Worm (Caenorhabditis elegans) whole organism, late embryonic: ENCODE results near the gene hsp-17.

ENCODE experiments used
- C08G9.2 ChIP-seq: sonication (generic microtip); optimal IDR thresholded peaks from 2 replicates; lab custom pipeline; 2016; ENCODE audit warnings: mild to moderate bottlenecking, missing genetic modification characterization, moderate library complexity, missing compliant biosample characterization
- F13H6.1 ChIP-seq: sonication (generic microtip); optimal IDR thresholded peaks from 2 replicates; lab custom pipeline; 2016; ENCODE audit warnings: missing genetic modification characterization, missing compliant biosample characterization
- K02D7.2 ChIP-seq: sonication (generic microtip); optimal IDR thresholded peaks from 2 replicates; lab custom pipeline; 2017; ENCODE audit warnings: mild to moderate bottlenecking, missing genetic modification characterization, missing compliant biosample characterization
- T23F11.4 ChIP-seq: fragments of 200-800 bp; sonication (Bioruptor generic); optimal IDR thresholded peaks from 2 replicates; lab custom pipeline; 2018; ENCODE audit warnings: mild to moderate bottlenecking, missing genetic modification characterization, missing compliant biosample characterization
- Y22D7AL.16 ChIP-seq: sonication (generic microtip); optimal IDR thresholded peaks from 2 replicates; lab custom pipeline; 2016; ENCODE audit warnings: missing genetic modification characterization, missing compliant biosample characterization
- ama-1 ChIP-seq: fragments of 150-350 bp; optimal IDR thresholded peaks from 2 replicates; lab custom pipeline; 2014
- ceh-19 ChIP-seq: fragments of 200-800 bp; sonication (Bioruptor generic); optimal IDR thresholded peaks from 2 replicates; lab custom pipeline; 2018; ENCODE audit warnings: mild to moderate bottlenecking, missing genetic modification characterization, missing compliant biosample characterization
- ceh-24 ChIP-seq: sonication (generic microtip); optimal IDR thresholded peaks from 2 replicates; lab custom pipeline; 2016; ENCODE audit warnings: mild to moderate bottlenecking, missing genetic modification characterization, missing compliant biosample characterization
- ceh-45 ChIP-seq: fragments of 200-800 bp; sonication (Bioruptor generic); IDR thresholded peaks from 2 replicates; pipeline ENCODE4 v1.3.6; 2022; ENCODE audit warnings: missing genetic modification reagents, missing genetic modification characterization, missing compliant biosample characterization
- ceh-6 ChIP-seq: fragments of 200-800 bp; sonication (Bioruptor generic); optimal IDR thresholded peaks from 2 replicates; lab custom pipeline; 2018; ENCODE audit warnings: mild to moderate bottlenecking, missing genetic modification characterization, missing compliant biosample characterization
- ceh-9 ChIP-seq: sonication (generic microtip); optimal IDR thresholded peaks from 2 replicates; lab custom pipeline; 2016; ENCODE audit warnings: mild to moderate bottlenecking, missing genetic modification characterization, inconsistent platforms, missing compliant biosample characterization
- elt-2 ChIP-seq: sonication (generic microtip); optimal IDR thresholded peaks from 2 replicates; lab custom pipeline; 2016; ENCODE audit warnings: missing genetic modification reagents, missing genetic modification characterization, missing compliant biosample characterization
- eyg-1 ChIP-seq: sonication (generic microtip); optimal IDR thresholded peaks from 2 replicates; lab custom pipeline; 2016; ENCODE audit warnings: missing genotype, missing genetic modification characterization, missing compliant biosample characterization
- fkh-10 ChIP-seq: fragments of 150-350 bp; optimal IDR thresholded peaks from 2 replicates; lab custom pipeline; 2014; ENCODE audit warnings: missing biosample characterization, missing genetic modification reagents, missing genetic modification characterization
- fkh-6 ChIP-seq: sonication (generic microtip); optimal IDR thresholded peaks from 2 replicates; lab custom pipeline; 2016; ENCODE audit warnings: missing genetic modification characterization, missing compliant biosample characterization
- gmeb-2 ChIP-seq: sonication (generic microtip); optimal IDR thresholded peaks from 2 replicates; lab custom pipeline; 2016; ENCODE audit warnings: missing genetic modification characterization, inconsistent platforms, missing compliant biosample characterization
- hlh-15 ChIP-seq: sonication (generic microtip); optimal IDR thresholded peaks from 2 replicates; lab custom pipeline; 2016; ENCODE audit warnings: missing genetic modification characterization, missing compliant biosample characterization
- hlh-30 ChIP-seq: sonication (generic microtip); optimal IDR thresholded peaks from 2 replicates; lab custom pipeline; 2017; ENCODE audit warnings: antibody characterized with exemption, missing genetic modification characterization, missing compliant biosample characterization; ENCODE audit not compliant: insufficient read depth
- hlh-6 ChIP-seq: sonication (generic microtip); optimal IDR thresholded peaks from 2 replicates; lab custom pipeline; 2016; ENCODE audit warnings: missing genotype, missing genetic modification characterization, missing compliant biosample characterization
- hlh-8 ChIP-seq: sonication (generic microtip); optimal IDR thresholded peaks from 2 replicates; lab custom pipeline; 2016; ENCODE audit warnings: missing genotype, missing genetic modification characterization, missing compliant biosample characterization
- lin-11 ChIP-seq: fragments of 200-800 bp; sonication (Bioruptor generic); optimal IDR thresholded peaks from 2 replicates; lab custom pipeline; 2018; ENCODE audit warnings: mild to moderate bottlenecking, missing genetic modification characterization, missing compliant biosample characterization
- mec-3 ChIP-seq: sonication (generic microtip); optimal IDR thresholded peaks from 2 replicates; lab custom pipeline; 2016; ENCODE audit warnings: borderline replicate concordance, missing genetic modification characterization, missing compliant biosample characterization
- nfya-1 ChIP-seq: sonication (generic microtip); optimal IDR thresholded peaks from 2 replicates; lab custom pipeline; 2017; ENCODE audit warnings: missing genetic modification characterization, mild to moderate bottlenecking, missing compliant biosample characterization, antibody characterized with exemption, moderate library complexity
- nhr-11 ChIP-seq: fragments of 150-350 bp; optimal IDR thresholded peaks from 2 replicates; lab custom pipeline; 2014; ENCODE audit warnings: missing biosample characterization, missing genetic modification characterization
- npax-4 ChIP-seq: sonication (generic microtip); optimal IDR thresholded peaks from 2 replicates; lab custom pipeline; 2016; ENCODE audit warnings: missing genetic modification characterization, missing compliant biosample characterization
- odd-2 ChIP-seq: sonication (generic microtip); optimal IDR thresholded peaks from 2 replicates; lab custom pipeline; 2017; ENCODE audit warnings: antibody characterized with exemption, mild to moderate bottlenecking, missing genetic modification characterization, missing compliant biosample characterization
- pat-9 ChIP-seq: fragments of 200-800 bp; sonication (Bioruptor generic); optimal IDR thresholded peaks from 2 replicates; lab custom pipeline; 2018; ENCODE audit warnings: mild to moderate bottlenecking, missing genetic modification characterization, moderate library complexity, missing compliant biosample characterization
- pax-1 ChIP-seq: fragments of 150-350 bp; optimal IDR thresholded peaks from 2 replicates; lab custom pipeline; 2014; ENCODE audit warnings: missing biosample characterization, missing genetic modification characterization
- pha-2 ChIP-seq: sonication (generic microtip); optimal IDR thresholded peaks from 2 replicates; lab custom pipeline; 2017; ENCODE audit warnings: mild to moderate bottlenecking, missing genetic modification characterization, missing compliant biosample characterization
- pqm-1 ChIP-seq: sonication (generic microtip); optimal IDR thresholded peaks from 2 replicates; lab custom pipeline; 2016; ENCODE audit warnings: missing genetic modification characterization, missing compliant biosample characterization
- sox-2 ChIP-seq: fragments of 200-800 bp; sonication (Bioruptor generic); IDR thresholded peaks from 2 replicates; pipeline ENCODE4 v1.3.6; 2022; ENCODE audit warnings: missing genetic modification reagents, missing genetic modification characterization, missing compliant biosample characterization
- syd-9 ChIP-seq: sonication (generic microtip); optimal IDR thresholded peaks from 2 replicates; lab custom pipeline; 2016; ENCODE audit warnings: mild to moderate bottlenecking, missing genetic modification characterization, moderate library complexity, missing compliant biosample characterization
- tbx-2 ChIP-seq: sonication (generic microtip); optimal IDR thresholded peaks from 2 replicates; lab custom pipeline; 2016; ENCODE audit warnings: missing genetic modification characterization, missing compliant biosample characterization
- ttx-3 ChIP-seq: sonication (generic microtip); optimal IDR thresholded peaks from 2 replicates; lab custom pipeline; 2016; ENCODE audit warnings: missing genetic modification reagents, missing genetic modification characterization, missing compliant biosample characterization
- unc-3 ChIP-seq, 2 experiments: fragments of 200-800 bp in 1 of 2; sonication (Bioruptor generic) in 1 of 2; sonication (generic microtip) in 1 of 2; conservative IDR thresholded peaks in 1 of 2; optimal IDR thresholded peaks in 1 of 2; 2 replicates each; pipeline versions ENCODE4 v1.3.6 to Lab custom; 2016 to 2022; ENCODE audit warnings: missing compliant biosample characterization in 2 of 2, missing genetic modification characterization in 2 of 2, missing genetic modification reagents in 1 of 2
- unc-86 ChIP-seq: sonication (generic microtip); optimal IDR thresholded peaks from 2 replicates; lab custom pipeline; 2016; ENCODE audit warnings: missing genetic modification characterization, missing compliant biosample characterization
- zip-5 ChIP-seq: sonication (generic microtip); optimal IDR thresholded peaks from 2 replicates; lab custom pipeline; 2016; ENCODE audit warnings: missing genetic modification characterization, missing compliant biosample characterization

hsp-17 gene

ce11 chrV:8403916-8404315 lies 18.2 kb upstream of the hsp-17 start:
- TF ChIP-seq elt-2 (tag; lab: Kevin White, UChicago): peak; percentile 7
- no peak for TF ChIP-seq syd-9

DNA sequence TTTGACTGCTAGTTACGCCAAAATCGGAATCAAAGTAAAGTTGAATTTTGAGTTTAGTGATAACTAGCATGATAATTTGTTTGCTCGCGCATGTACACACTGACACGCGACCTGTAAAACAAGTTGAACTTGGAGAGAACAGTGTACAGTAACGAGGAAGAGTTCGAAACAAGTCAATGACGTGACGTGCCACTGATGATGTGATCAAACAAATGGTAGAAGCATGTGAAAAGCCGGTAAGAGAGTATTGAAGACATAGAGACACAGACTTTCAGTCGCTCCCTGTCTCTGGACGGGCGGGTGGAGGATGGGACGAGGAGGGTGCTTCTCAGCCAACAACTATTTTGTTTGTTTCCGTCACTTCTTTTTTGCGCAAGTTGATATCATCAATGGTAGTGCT lies 17.4 kb upstream of the hsp-17 start:
- TF ChIP-seq odd-2: no peak
- no peak for TF ChIP-seq unc-86 (tag; lab: Kevin White, UChicago)
- no peak for TF ChIP-seq eyg-1 (tag; lab: Kevin White, UChicago)
- TF ChIP-seq Y22D7AL.16 (tag; lab: Kevin White, UChicago): no peak
- TF ChIP-seq nhr-11 (tag; lab: Kevin White, UChicago): no peak
- no peak for TF ChIP-seq hlh-30
- no peak for TF ChIP-seq hlh-15 (tag; lab: Kevin White, UChicago)

ce11 chrV:8402392-8402791 lies 16.7 kb upstream of the hsp-17 start, which contains the start of gene F52E1.9:
Gene F52E1.9, minus strand, starts transcription at chrV:8402669.
- TF ChIP-seq hlh-6 (tag; lab: Kevin White, UChicago): no peak
- no peak for TF ChIP-seq ceh-9
- TF ChIP-seq lin-11 (tag; lab: Kevin White, UChicago): no peak
- TF ChIP-seq npax-4 (tag; lab: Kevin White, UChicago): no peak

- TF ChIP-seq K02D7.2 (tag; lab: Kevin White, UChicago) (no peak), pqm-1 (tag; lab: Kevin White, UChicago) (no peak), zip-5 (no peak), hlh-30 (no peak), ceh-24 (tag; lab: Kevin White, UChicago) (no peak), gmeb-2 (tag; lab: Kevin White, UChicago) (no peak), C08G9.2 (no peak)
These were observed 15.5 kb upstream of the hsp-17 start for ce11 chrV:8401267-8401666.

DNA sequence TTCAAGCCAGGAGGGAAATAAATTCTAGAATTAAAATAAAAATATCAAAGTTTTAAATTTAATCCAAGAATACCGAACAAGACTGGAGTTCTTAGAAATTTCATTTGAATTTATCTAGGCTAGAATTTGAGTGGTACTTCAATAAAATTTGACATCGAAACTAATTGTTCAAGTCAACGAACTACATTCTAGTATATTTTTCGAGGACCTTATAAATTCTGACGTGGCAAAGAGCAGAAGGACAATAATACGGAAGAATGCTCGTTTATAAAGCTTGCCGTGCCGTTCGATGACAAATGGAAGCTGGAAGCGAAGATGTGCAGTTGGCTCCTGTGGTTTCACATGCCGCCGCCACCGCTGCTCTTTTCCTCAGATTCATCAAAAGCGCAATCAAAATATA lies 15.1 kb upstream of the hsp-17 start:
- no peak for TF ChIP-seq K02D7.2 (tag; lab: Kevin White, UChicago)
- no peak for TF ChIP-seq ceh-6
- TF ChIP-seq hlh-15 (tag; lab: Kevin White, UChicago): no peak
- no peak for TF ChIP-seq ceh-19
- TF ChIP-seq ttx-3 (tag; lab: Kevin White, UChicago): no peak
- no peak for TF ChIP-seq pax-1 (tag; lab: Kevin White, UChicago)
- no peak for TF ChIP-seq T23F11.4 (GFP tag; lab: Kevin White, UChicago)
- no peak for TF ChIP-seq pat-9 (tag; lab: Kevin White, UChicago)
- TF ChIP-seq unc-3 (GFP tag; conservative IDR thresholded peaks at IDR 0.05; lab: Robert Waterston, UW): no peak
- TF ChIP-seq unc-3 (tag; optimal IDR thresholded peaks at IDR 0.05; lab: Kevin White, UChicago): no peak
- no peak for TF ChIP-seq syd-9
- TF ChIP-seq hlh-6 (tag; lab: Kevin White, UChicago): no peak
- TF ChIP-seq ama-1 (lab: Kevin White, UChicago): no peak
- TF ChIP-seq fkh-6 (tag; lab: Kevin White, UChicago): no peak
- no peak for TF ChIP-seq sox-2 (GFP tag; lab: Robert Waterston, UW)
- no peak for TF ChIP-seq ceh-45 (GFP tag; lab: Robert Waterston, UW)
- TF ChIP-seq fkh-10: no peak

- TF ChIP-seq ceh-6 (no peak), pha-2 (tag; lab: Kevin White, UChicago) (no peak), F13H6.1 (no peak), mec-3 (no peak), gmeb-2 (tag; lab: Kevin White, UChicago) (no peak), nfya-1 (tag; lab: Kevin White, UChicago) (no peak), T23F11.4 (GFP tag; lab: Kevin White, UChicago) (no peak), ceh-24 (tag; lab: Kevin White, UChicago) (no peak), hlh-8 (tag; lab: Kevin White, UChicago) (no peak), tbx-2 (tag; lab: Kevin White, UChicago) (no peak)
- TF ChIP-seq, all 69 proteins: peak for 0
These were observed 8.7 kb upstream of the hsp-17 start, which contains the start of the genes pho-6 and F52E1.3 for ce11 chrV:8394357-8394850. Gene pho-6, minus strand, starts transcription at chrV:8394457. Gene F52E1.3, plus strand, starts transcription at chrV:8394800.
